Worm (Caenorhabditis elegans): ENCODE data around the gene K02D10.4.

ce11 chrIII:8734327-8734885 is 45.4 kb downstream of the K02D10.4 start:
- TF ChIP-seq him-1 (tag; optimal IDR thresholded peaks at IDR 0.05): no peak
- TF ChIP-seq dao-5 (tag; optimal IDR thresholded peaks at IDR 0.05): no peak
- no peak for TF ChIP-seq W03F9.2 (tag; optimal IDR thresholded peaks at IDR 0.05)
